Worm (Caenorhabditis elegans): ENCODE measurements around the gene srh-34.

The srh-34 gene

ce11 chrV:446574-446973 is at the start of gene srh-34:
Gene srh-34, minus strand, starts transcription at chrV:446674.
- TF ChIP-seq fkh-10 (GFP tag; optimal IDR thresholded peaks at IDR 0.05) (no peak), ceh-31 (tag; optimal IDR thresholded peaks at IDR 0.05) (no peak), unc-3 (GFP tag; conservative IDR thresholded peaks at IDR 0.05) (no peak), unc-3 (tag; optimal IDR thresholded peaks at IDR 0.05) (no peak), zip-5 (tag; optimal IDR thresholded peaks at IDR 0.05) (no peak)

ce11 chrV:494284-494683 is 47.8 kb upstream of the srh-34 start, which contains the start of gene nhr-131:
Gene nhr-131, plus strand, starts transcription at chrV:494370.
- no peak for TF ChIP-seq unc-3 (GFP tag; conservative IDR thresholded peaks at IDR 0.05)
- TF ChIP-seq unc-3 (tag; optimal IDR thresholded peaks at IDR 0.05), result no peak
- TF ChIP-seq pros-1 (tag; optimal IDR thresholded peaks at IDR 0.05), result no peak
- no peak for TF ChIP-seq nhr-11 (tag; optimal IDR thresholded peaks at IDR 0.05)

- TF ChIP-seq C08G9.2 (tag; optimal IDR thresholded peaks at IDR 0.05) (no peak), sox-2 (GFP tag; IDR thresholded peaks at IDR 0.05) (no peak), rnt-1 (tag; optimal IDR thresholded peaks at IDR 0.05) (no peak), eyg-1 (tag; optimal IDR thresholded peaks at IDR 0.05) (no peak), hlh-6 (tag; optimal IDR thresholded peaks at IDR 0.05) (no peak), unc-86 (tag; optimal IDR thresholded peaks at IDR 0.05) (no peak), lim-6 (tag; optimal IDR thresholded peaks at IDR 0.05) (no peak), elt-4 (tag; optimal IDR thresholded peaks at IDR 0.05) (no peak), nhr-11 (tag; optimal IDR thresholded peaks at IDR 0.05) (no peak), pqm-1 (tag; optimal IDR thresholded peaks at IDR 0.05) (no peak), ceh-31 (tag; optimal IDR thresholded peaks at IDR 0.05) (no peak), fax-1 (tag; optimal IDR thresholded peaks at IDR 0.05) (no peak), nhr-232 (tag; optimal IDR thresholded peaks at IDR 0.05) (no peak), fkh-6 (tag; optimal IDR thresholded peaks at IDR 0.05) (no peak), hlh-30 (tag; optimal IDR thresholded peaks at IDR 0.05; ENCODE audit: insufficient read depth) (no peak), ceh-30 (tag; optimal IDR thresholded peaks at IDR 0.05) (no peak), che-1 (tag; optimal IDR thresholded peaks at IDR 0.05) (no peak), mec-3 (tag; optimal IDR thresholded peaks at IDR 0.05; ENCODE audit: borderline replicate concordance) (no peak)
Observed at ce11 chrV:491432-491831, 45.0 kb upstream of the srh-34 start, which contains the start of gene str-196. Gene str-196, plus strand, starts transcription at chrV:491732.

ce11 chrV:489320-489719 is 42.8 kb upstream of the srh-34 start, which contains the start of gene nhr-106:
Gene nhr-106, plus strand, starts transcription at chrV:489620.
- TF ChIP-seq ceh-45 (GFP tag; IDR thresholded peaks at IDR 0.05), result no peak
- TF ChIP-seq unc-55 (GFP tag; optimal IDR thresholded peaks at IDR 0.05), result no peak
- no peak for TF ChIP-seq pag-3 (tag; optimal IDR thresholded peaks at IDR 0.05; ENCODE audit: borderline replicate concordance)
- TF ChIP-seq sox-2 (GFP tag; IDR thresholded peaks at IDR 0.05), result no peak
- no peak for TF ChIP-seq madf-2 (tag; optimal IDR thresholded peaks at IDR 0.05)
- TF ChIP-seq pat-9 (tag; optimal IDR thresholded peaks at IDR 0.05), result no peak
- TF ChIP-seq pha-4 (tag; optimal IDR thresholded peaks at IDR 0.05), result no peak
- TF ChIP-seq ceh-2 (tag; optimal IDR thresholded peaks at IDR 0.05), result no peak
- TF ChIP-seq nfya-1 (tag; optimal IDR thresholded peaks at IDR 0.05), result no peak
- TF ChIP-seq fkh-6 (tag; optimal IDR thresholded peaks at IDR 0.05), result no peak
- TF ChIP-seq nhr-232 (tag; optimal IDR thresholded peaks at IDR 0.05), result no peak
- no peak for TF ChIP-seq pqm-1 (tag; optimal IDR thresholded peaks at IDR 0.05)
- no peak for TF ChIP-seq hlh-30 (tag; optimal IDR thresholded peaks at IDR 0.05; ENCODE audit: insufficient read depth)
- TF ChIP-seq T23F11.4 (GFP tag; optimal IDR thresholded peaks at IDR 0.05), result no peak
- TF ChIP-seq ceh-14 (tag; optimal IDR thresholded peaks at IDR 0.05), result no peak
- TF ChIP-seq ceh-18 (tag; optimal IDR thresholded peaks at IDR 0.05), result no peak
- TF ChIP-seq sdc-2 (tag; optimal IDR thresholded peaks at IDR 0.05), result no peak
- TF ChIP-seq ahr-1 (tag; optimal IDR thresholded peaks at IDR 0.05), result no peak
- no peak for TF ChIP-seq fax-1 (tag; optimal IDR thresholded peaks at IDR 0.05)
- no peak for TF ChIP-seq ceh-34 (tag; optimal IDR thresholded peaks at IDR 0.05)

Measured in whole organism, late embryonic.